Fruit fly (Drosophila melanogaster): ENCODE measurements around the gene CG7896.

The CG7896 gene

DNA sequence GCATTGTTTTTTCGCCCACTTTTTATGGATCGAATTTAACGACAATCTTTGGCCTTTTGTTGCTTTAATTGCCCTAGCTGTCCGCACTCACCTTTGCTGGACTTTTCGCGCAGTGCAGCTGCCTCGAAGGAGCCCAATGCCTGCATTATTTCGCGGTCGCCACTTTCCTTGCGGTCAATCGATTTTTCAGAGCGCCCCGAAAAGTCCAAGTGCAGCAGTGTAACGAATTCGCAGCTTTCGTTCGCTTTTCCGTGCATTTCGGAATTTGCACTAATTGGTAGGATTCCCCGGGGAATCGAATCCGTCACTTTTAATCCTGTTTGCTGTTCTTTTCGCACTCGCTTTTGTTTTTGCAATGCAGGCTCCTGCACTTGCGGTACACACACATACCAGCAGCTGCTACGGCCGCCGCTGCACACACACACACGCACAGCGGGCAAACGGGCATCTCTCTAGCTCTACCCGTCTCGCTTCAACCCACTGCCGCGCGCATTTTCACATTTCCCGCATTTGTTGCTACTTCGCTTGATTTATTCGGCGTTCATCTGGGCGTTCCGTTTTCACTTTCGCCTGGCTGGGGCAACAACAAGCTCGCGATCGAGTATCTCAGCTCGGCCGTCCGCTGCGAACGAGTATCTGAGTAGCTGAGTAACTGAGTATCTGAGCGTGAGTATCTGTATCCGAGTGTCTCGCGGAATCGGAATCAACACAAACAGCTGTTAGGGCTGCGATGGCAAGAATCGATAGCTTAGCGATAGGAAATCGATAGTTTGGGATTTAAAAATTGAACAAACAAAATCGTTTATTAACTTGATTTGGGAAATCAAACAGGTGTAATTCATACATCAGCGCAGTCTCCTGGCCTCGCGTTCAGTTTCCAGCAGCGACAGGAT lies 38.6 kb downstream of the CG7896 start, which contains the start of gene Mgat2:
Gene Mgat2 (minus strand): TSS at position 663 of the 893 bp plus-strand sequence.
- no peak for TF ChIP-seq psq (optimal IDR thresholded peaks at IDR 0.05)
- TF ChIP-seq Myc (optimal IDR thresholded peaks at IDR 0.05), result no peak
- no peak for TF ChIP-seq insv (optimal IDR thresholded peaks at IDR 0.05)
- TF ChIP-seq Sin3A (optimal IDR thresholded peaks at IDR 0.05), result no peak

DNA sequence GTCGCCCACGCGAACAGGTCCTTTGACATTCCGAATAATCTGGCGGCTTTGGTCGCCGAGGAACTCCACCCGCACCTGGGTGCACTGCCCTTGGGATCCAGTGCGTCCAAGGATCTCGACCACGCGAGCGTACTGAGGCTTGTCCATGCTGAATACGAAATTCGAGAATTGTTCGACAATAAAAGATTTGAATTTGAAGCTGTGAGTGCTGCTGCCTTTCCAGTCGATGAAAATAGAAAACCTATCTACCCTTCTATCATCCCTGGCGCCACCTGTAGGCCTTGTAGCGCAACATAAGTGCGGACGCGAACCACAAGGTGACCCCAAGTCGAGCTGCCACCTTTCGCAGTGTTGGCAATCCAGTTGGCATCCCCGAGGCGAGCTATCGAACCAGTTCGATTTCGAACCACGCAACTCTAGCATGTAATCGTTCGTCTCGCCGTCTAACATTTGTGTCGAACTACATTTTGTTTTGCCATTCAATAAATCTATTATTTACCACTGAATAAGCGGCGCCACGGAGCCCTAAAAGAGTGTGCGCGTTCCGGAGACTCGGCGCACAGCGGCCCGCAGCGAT lies 39.3 kb downstream of the CG7896 start, which contains the start of the genes RpS28a and Axn:
Gene RpS28a (minus strand): TSS at position 197 of the 577 bp plus-strand sequence.
Gene Axn (plus strand): TSS at position 391 of the 577 bp plus-strand sequence.
- TF ChIP-seq Myc (optimal IDR thresholded peaks at IDR 0.05) (no peak), h (optimal IDR thresholded peaks at IDR 0.05) (no peak), psq (optimal IDR thresholded peaks at IDR 0.05) (no peak), Sin3A (optimal IDR thresholded peaks at IDR 0.05) (no peak), insv (optimal IDR thresholded peaks at IDR 0.05) (no peak), ttk (optimal IDR thresholded peaks at IDR 0.05) (no peak)

DNA sequence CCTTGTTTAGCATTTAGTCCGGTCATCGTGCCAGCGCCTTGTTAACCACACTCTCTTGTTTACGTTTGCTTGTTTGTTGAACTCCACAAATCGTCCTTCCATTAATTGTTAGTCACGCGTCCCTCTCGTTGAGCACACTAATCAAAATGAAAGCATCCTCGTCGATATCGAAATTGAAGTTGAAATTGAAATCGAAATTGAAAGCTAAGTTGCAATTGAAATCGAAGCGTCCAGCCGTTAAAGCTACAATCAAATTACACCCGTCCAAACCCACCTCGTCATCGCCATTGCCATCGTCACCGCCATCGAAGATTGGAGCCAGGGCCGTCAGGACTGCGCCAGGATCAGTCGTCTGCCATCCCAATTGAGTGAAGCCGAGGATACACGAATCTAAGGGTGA lies 40.2 kb downstream of the CG7896 start:
- TF ChIP-seq Myc (optimal IDR thresholded peaks at IDR 0.05), result no peak
- no peak for TF ChIP-seq ttk (optimal IDR thresholded peaks at IDR 0.05)
- no peak for TF ChIP-seq insv (optimal IDR thresholded peaks at IDR 0.05)
- no peak for TF ChIP-seq h (optimal IDR thresholded peaks at IDR 0.05)
- TF ChIP-seq psq (optimal IDR thresholded peaks at IDR 0.05), result no peak
- TF ChIP-seq Sin3A (optimal IDR thresholded peaks at IDR 0.05), result no peak

DNA sequence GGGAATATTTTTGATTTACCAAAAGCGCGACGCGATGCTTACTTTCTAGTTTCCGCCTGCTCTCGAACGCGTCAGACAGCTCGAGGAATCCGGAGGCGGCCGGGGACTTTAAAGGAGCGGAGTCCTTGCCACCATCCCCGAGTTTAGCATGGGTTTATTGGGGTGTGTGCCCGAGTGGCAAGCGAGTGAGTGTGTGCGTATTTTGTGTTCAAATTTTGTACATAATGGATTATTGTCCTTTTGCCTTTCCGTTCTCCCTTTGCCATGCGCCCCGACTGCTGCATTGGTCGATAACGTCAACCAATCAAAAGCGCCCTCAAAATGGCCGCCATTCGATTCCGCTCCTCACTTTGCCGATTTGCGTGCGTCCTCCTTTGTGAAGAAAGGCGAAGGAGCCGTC lies 46.8 kb downstream of the CG7896 start:
- TF ChIP-seq ttk (optimal IDR thresholded peaks at IDR 0.05) (no peak), psq (optimal IDR thresholded peaks at IDR 0.05) (no peak), Sin3A (optimal IDR thresholded peaks at IDR 0.05) (no peak), h (optimal IDR thresholded peaks at IDR 0.05) (no peak)

DNA sequence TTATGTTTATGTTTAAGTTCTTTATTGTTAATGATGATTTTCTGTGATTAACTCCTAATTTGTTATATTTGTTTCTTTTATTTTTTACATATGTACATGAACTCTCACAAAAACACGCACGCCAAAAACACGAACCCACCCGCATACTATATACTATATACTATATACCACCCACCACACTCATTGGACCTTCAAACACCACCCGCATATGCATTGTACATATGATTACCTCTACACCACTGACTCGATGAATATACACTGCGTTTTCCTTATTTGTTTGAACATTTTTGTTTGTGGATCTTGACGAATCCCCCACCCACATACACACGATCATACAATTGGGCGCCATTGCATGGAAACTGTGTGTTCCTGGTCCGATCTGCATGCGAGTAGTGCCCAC lies 49.1 kb downstream of the CG7896 start:
- TF ChIP-seq Myc (optimal IDR thresholded peaks at IDR 0.05) (no peak), Sin3A (optimal IDR thresholded peaks at IDR 0.05) (no peak), ttk (optimal IDR thresholded peaks at IDR 0.05) (no peak), psq (optimal IDR thresholded peaks at IDR 0.05) (no peak), insv (optimal IDR thresholded peaks at IDR 0.05) (no peak), h (optimal IDR thresholded peaks at IDR 0.05) (no peak)

DNA sequence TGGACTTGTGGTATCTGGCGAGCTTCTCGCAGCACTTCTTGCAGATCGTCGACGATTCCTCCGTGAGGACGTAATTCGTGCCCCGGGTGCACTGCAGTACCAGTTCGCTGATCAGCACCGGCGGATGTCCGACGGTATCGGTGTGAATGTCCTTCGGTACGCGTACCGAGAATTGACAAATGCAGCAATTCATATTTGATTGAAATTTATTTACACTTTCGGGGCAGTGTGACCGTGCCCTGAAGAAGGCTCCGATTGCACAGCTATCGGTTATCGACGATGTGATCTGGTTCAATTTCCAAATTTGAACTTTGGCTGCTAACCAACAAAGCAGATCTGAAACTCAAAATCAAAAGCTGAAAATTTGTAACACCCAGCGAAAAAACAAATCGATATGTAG lies 53.4 kb downstream of the CG7896 start, which contains the start of gene ZIPIC:
Gene ZIPIC (minus strand): TSS at position 262 of the 400 bp plus-strand sequence.
- no peak for TF ChIP-seq Myc (optimal IDR thresholded peaks at IDR 0.05)
- TF ChIP-seq Sin3A (optimal IDR thresholded peaks at IDR 0.05), result no peak
- TF ChIP-seq psq (optimal IDR thresholded peaks at IDR 0.05), result no peak
- no peak for TF ChIP-seq h (optimal IDR thresholded peaks at IDR 0.05)
- TF ChIP-seq insv (optimal IDR thresholded peaks at IDR 0.05), result no peak
- no peak for TF ChIP-seq ttk (optimal IDR thresholded peaks at IDR 0.05)

DNA sequence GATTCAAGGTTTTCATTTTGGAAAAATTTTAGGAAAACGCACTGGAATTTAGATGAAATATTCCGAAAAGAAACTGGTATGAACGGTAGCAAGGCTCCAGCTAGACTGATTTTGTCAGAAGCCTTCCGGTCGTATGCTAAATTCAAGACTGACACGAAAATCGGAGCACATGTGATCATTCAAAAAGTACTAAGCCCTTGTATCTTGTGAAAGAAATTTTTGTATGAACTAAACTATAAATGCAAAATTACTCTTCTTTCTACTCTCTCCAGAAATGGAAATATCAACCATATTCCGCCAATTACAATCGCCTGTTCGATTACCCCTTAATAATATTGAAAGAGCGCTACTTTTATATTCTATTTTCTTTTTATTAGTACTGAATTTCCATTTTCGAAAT lies 54.4 kb downstream of the CG7896 start, which contains the start of gene ocn:
Gene ocn (minus strand): TSS at position 101 of the 400 bp plus-strand sequence.
- TF ChIP-seq psq (optimal IDR thresholded peaks at IDR 0.05), result no peak
- TF ChIP-seq Sin3A (optimal IDR thresholded peaks at IDR 0.05), result no peak
- no peak for TF ChIP-seq h (optimal IDR thresholded peaks at IDR 0.05)
- no peak for TF ChIP-seq Myc (optimal IDR thresholded peaks at IDR 0.05)
- no peak for TF ChIP-seq insv (optimal IDR thresholded peaks at IDR 0.05)
- TF ChIP-seq ttk (optimal IDR thresholded peaks at IDR 0.05), result no peak

DNA sequence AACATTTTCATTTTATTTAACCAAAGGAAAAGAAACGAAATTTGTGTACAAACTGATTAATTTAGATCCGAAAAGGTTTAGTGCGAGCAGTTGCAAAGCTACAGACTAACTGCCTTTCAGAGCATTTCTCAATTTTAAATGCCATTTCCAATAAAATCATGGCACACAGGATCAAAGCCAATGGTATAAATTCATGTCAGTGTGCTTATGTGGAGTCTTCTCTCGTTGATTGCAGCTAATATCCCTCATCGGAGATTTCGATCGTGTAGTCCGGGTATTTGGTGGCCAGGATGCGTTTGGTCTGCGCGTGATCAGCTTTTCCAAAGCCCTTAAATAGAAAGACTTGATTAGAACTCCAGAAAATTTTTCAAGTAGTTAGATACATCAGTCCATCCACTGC lies 55.4 kb downstream of the CG7896 start, which contains the start of gene janB:
Gene janB (minus strand): TSS at position 101 of the 400 bp plus-strand sequence.
- no peak for TF ChIP-seq Myc (optimal IDR thresholded peaks at IDR 0.05)

DNA sequence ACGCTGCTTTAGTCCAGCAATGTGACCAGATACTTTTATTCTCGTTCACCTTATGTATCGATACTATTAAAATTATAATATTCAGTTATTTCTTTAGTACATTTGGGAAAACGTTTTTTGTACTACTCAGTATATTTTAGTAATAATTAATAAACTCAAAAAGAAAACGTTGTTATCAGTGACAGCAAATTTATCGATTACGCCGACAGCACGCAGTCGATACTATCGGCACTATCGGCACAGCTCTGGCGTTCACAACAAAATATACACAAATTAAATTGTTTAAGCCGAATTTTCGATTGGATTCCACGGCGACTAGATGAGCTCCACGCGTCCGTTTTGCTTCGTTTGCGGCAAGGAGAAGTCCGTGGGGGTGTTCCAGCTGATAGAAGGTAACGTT lies 56.3 kb downstream of the CG7896 start, which contains the start of the genes janA, Sry-alpha and Sry-beta:
Gene janA (minus strand): TSS at position 40 of the 400 bp plus-strand sequence.
Gene Sry-alpha (plus strand): TSS at position 226 of the 400 bp plus-strand sequence.
Gene Sry-beta (plus strand): TSS at position 226 of the 400 bp plus-strand sequence.
- TF ChIP-seq h (optimal IDR thresholded peaks at IDR 0.05), result no peak
- no peak for TF ChIP-seq Myc (optimal IDR thresholded peaks at IDR 0.05)
- no peak for TF ChIP-seq psq (optimal IDR thresholded peaks at IDR 0.05)
- no peak for TF ChIP-seq Sin3A (optimal IDR thresholded peaks at IDR 0.05)
- TF ChIP-seq ttk (optimal IDR thresholded peaks at IDR 0.05), result no peak
- TF ChIP-seq insv (optimal IDR thresholded peaks at IDR 0.05), result no peak
